Worm (Caenorhabditis elegans): ENCODE results near the gene hrg-1.

- no peak for TF ChIP-seq ets-4 (tag; optimal IDR thresholded peaks at IDR 0.05)
- no peak for TF ChIP-seq lin-11 (tag; optimal IDR thresholded peaks at IDR 0.05)
- no peak for TF ChIP-seq ceh-6 (GFP tag; optimal IDR thresholded peaks at IDR 0.05)
- TF ChIP-seq fkh-10 (GFP tag; optimal IDR thresholded peaks at IDR 0.05), result no peak
- TF ChIP-seq pag-3 (tag; optimal IDR thresholded peaks at IDR 0.05; ENCODE audit: borderline replicate concordance), result no peak
- no peak for TF ChIP-seq unc-55 (GFP tag; optimal IDR thresholded peaks at IDR 0.05)
- TF ChIP-seq nfya-1 (tag; optimal IDR thresholded peaks at IDR 0.05), result no peak
- TF ChIP-seq ceh-19 (GFP tag; optimal IDR thresholded peaks at IDR 0.05), result no peak
- no peak for TF ChIP-seq tbx-2 (tag; optimal IDR thresholded peaks at IDR 0.05)
- TF ChIP-seq ref-2 (tag; optimal IDR thresholded peaks at IDR 0.05), result no peak
- TF ChIP-seq pat-9 (tag; optimal IDR thresholded peaks at IDR 0.05), result no peak
- TF ChIP-seq ceh-24 (tag; optimal IDR thresholded peaks at IDR 0.05), result no peak
Measured at ce11 chrX:4011919-4012318, 4.1 kb downstream of the hrg-1 start, which contains the start of gene mop-25.1.

Data from whole organism, late embryonic.